Worm (Caenorhabditis elegans) whole organism, young adult: ENCODE results near the gene acc-3.

Source experiments
- F39B2.1 ChIP-seq: fragments of 200-800 bp; sonication (Bioruptor generic); IDR thresholded peaks from 2 replicates; pipeline ENCODE4 v1.3.6; 2022; ENCODE audit warnings: missing genetic modification reagents, missing genetic modification characterization, missing compliant biosample characterization
- Y56A3A.18 ChIP-seq: fragments of 200-800 bp; sonication (Bioruptor generic); IDR thresholded peaks from 2 replicates; pipeline ENCODE4 v1.3.6; 2022; ENCODE audit warnings: missing genetic modification reagents, missing genetic modification characterization, missing compliant biosample characterization
- aptf-2 ChIP-seq: fragments of 200-800 bp; sonication (Bioruptor generic); conservative IDR thresholded peaks from 2 replicates; pipeline ENCODE4 v1.3.6; 2022; ENCODE audit warnings: missing genetic modification reagents, missing genetic modification characterization, missing compliant biosample characterization
- aptf-3 ChIP-seq: fragments of 200-800 bp; sonication (Bioruptor generic); IDR thresholded peaks from 2 replicates; pipeline ENCODE4 v1.3.6; 2022; ENCODE audit warnings: missing genetic modification characterization, missing compliant biosample characterization
- attf-6 ChIP-seq: fragments of 200-800 bp; sonication (Bioruptor generic); IDR thresholded peaks from 2 replicates; pipeline ENCODE4 v1.3.6; 2022; ENCODE audit warnings: missing genetic modification reagents, missing genetic modification characterization, missing compliant biosample characterization
- bed-1 ChIP-seq: fragments of 200-800 bp; sonication (Bioruptor generic); IDR thresholded peaks from 2 replicates; pipeline ENCODE4 v1.3.6; 2022; ENCODE audit warnings: missing genetic modification reagents, missing genetic modification characterization, missing compliant biosample characterization
- ccch-3 ChIP-seq: fragments of 200-800 bp; sonication (Bioruptor generic); optimal IDR thresholded peaks from 2 replicates; lab custom pipeline; 2018; ENCODE audit warnings: mild to moderate bottlenecking, missing genetic modification characterization, missing compliant biosample characterization
- die-1 ChIP-seq: sonication (generic microtip); optimal IDR thresholded peaks from 2 replicates; lab custom pipeline; 2016; ENCODE audit warnings: missing genotype, mild to moderate bottlenecking, missing genetic modification characterization, missing compliant biosample characterization
- egl-44 ChIP-seq: fragments of 200-800 bp; sonication (Bioruptor generic); IDR thresholded peaks from 2 replicates; pipeline ENCODE4 v1.3.6; 2022; ENCODE audit warnings: missing genetic modification reagents, missing genetic modification characterization, missing compliant biosample characterization
- ekl-4 ChIP-seq: fragments of 200-800 bp; sonication (Bioruptor generic); IDR thresholded peaks from 2 replicates; pipeline ENCODE4 v1.3.6; 2022; ENCODE audit warnings: missing genetic modification reagents, missing genetic modification characterization, missing compliant biosample characterization
- ets-4 ChIP-seq: fragments of 200-800 bp; sonication (Bioruptor generic); optimal IDR thresholded peaks from 2 replicates; lab custom pipeline; 2018; ENCODE audit warnings: mild to moderate bottlenecking, missing genetic modification characterization, missing compliant biosample characterization
- hlh-12 ChIP-seq: sonication (generic microtip); optimal IDR thresholded peaks from 2 replicates; lab custom pipeline; 2016; ENCODE audit warnings: missing genetic modification characterization, missing compliant biosample characterization
- hrde-1 ChIP-seq: sonication (generic microtip); optimal IDR thresholded peaks from 2 replicates; lab custom pipeline; 2016; ENCODE audit warnings: missing genetic modification characterization, mild to moderate bottlenecking, missing compliant biosample characterization, moderate library complexity, missing genotype, missing genetic modification reagents, borderline replicate concordance
- let-607 ChIP-seq, 2 experiments: fragments of 200-800 bp in 1 of 2; sonication (Bioruptor generic) in 1 of 2; sonication (generic microtip) in 1 of 2; optimal IDR thresholded peaks; 2 replicates each; lab custom pipeline; 2016 to 2018; ENCODE audit warnings: mild to moderate bottlenecking in 2 of 2, missing compliant biosample characterization in 2 of 2, missing genetic modification characterization in 2 of 2, moderate library complexity in 2 of 2, missing genotype in 1 of 2
- lin-40 ChIP-seq: sonication (generic microtip); optimal IDR thresholded peaks from 2 replicates; lab custom pipeline; 2016; ENCODE audit warnings: missing genetic modification characterization, mild to moderate bottlenecking, missing compliant biosample characterization, missing genotype, missing genetic modification reagents
- lir-1 ChIP-seq: fragments of 200-800 bp; sonication (Bioruptor generic); conservative IDR thresholded peaks from 2 replicates; pipeline ENCODE4 v1.3.6; 2022; ENCODE audit warnings: missing genetic modification reagents, missing genetic modification characterization, missing compliant biosample characterization
- lsy-27 ChIP-seq: sonication (generic microtip); optimal IDR thresholded peaks from 2 replicates; lab custom pipeline; 2017; ENCODE audit warnings: missing genetic modification characterization, mild to moderate bottlenecking, missing compliant biosample characterization, antibody characterized with exemption, missing genotype, borderline replicate concordance; ENCODE audit not compliant: insufficient read depth
- mcd-1 ChIP-seq: fragments of 200-800 bp; sonication (Bioruptor generic); IDR thresholded peaks from 2 replicates; pipeline ENCODE4 v1.3.6; 2022; ENCODE audit warnings: missing genetic modification reagents, missing genetic modification characterization, missing compliant biosample characterization
- mel-28 ChIP-seq: sonication (generic microtip); optimal IDR thresholded peaks from 2 replicates; lab custom pipeline; 2016; ENCODE audit warnings: borderline replicate concordance, mild to moderate bottlenecking, missing genetic modification characterization, missing compliant biosample characterization
- nfyb-1 ChIP-seq: fragments of 200-800 bp; sonication (Bioruptor generic); IDR thresholded peaks from 2 replicates; pipeline ENCODE4 v1.3.6; 2022; ENCODE audit warnings: missing genetic modification reagents, missing genetic modification characterization, missing compliant biosample characterization
- nhr-120 ChIP-seq: fragments of 200-800 bp; sonication (Bioruptor generic); IDR thresholded peaks from 2 replicates; pipeline ENCODE4 v1.3.6; 2022; ENCODE audit warnings: missing genetic modification characterization, missing compliant biosample characterization
- nhr-179 ChIP-seq: sonication (generic microtip); optimal IDR thresholded peaks from 2 replicates; lab custom pipeline; 2016; ENCODE audit warnings: mild to moderate bottlenecking, missing genetic modification characterization, missing compliant biosample characterization
- nhr-27 ChIP-seq: fragments of 200-800 bp; sonication (Bioruptor generic); optimal IDR thresholded peaks from 2 replicates; lab custom pipeline; 2018; ENCODE audit warnings: mild to moderate bottlenecking, missing genetic modification characterization, moderate library complexity, missing compliant biosample characterization
- pha-4 ChIP-seq: fragments of 150-350 bp; sonication (generic microtip); optimal IDR thresholded peaks from 2 replicates; lab custom pipeline; 2014; ENCODE audit warnings: missing biosample characterization, missing genetic modification reagents, missing genetic modification characterization
- rcor-1 ChIP-seq: fragments of 200-800 bp; sonication (Bioruptor generic); IDR thresholded peaks from 2 replicates; pipeline ENCODE4 v1.3.6; 2022; ENCODE audit warnings: missing genetic modification reagents, missing genetic modification characterization, missing compliant biosample characterization
- repo-1 ChIP-seq: sonication (generic microtip); optimal IDR thresholded peaks from 2 replicates; lab custom pipeline; 2017; ENCODE audit warnings: mild to moderate bottlenecking, missing genetic modification characterization, missing compliant biosample characterization
- sdz-38 ChIP-seq: sonication (generic microtip); optimal IDR thresholded peaks from 2 replicates; lab custom pipeline; 2016; ENCODE audit warnings: missing genotype, missing genetic modification characterization, missing compliant biosample characterization
- snpc-1.1 ChIP-seq: sonication (generic microtip); optimal IDR thresholded peaks from 2 replicates; lab custom pipeline; 2017; ENCODE audit warnings: missing genetic modification characterization, mild to moderate bottlenecking, missing compliant biosample characterization, antibody characterized with exemption, moderate library complexity, missing genotype, missing genetic modification reagents; ENCODE audit not compliant: insufficient read depth
- snpc-1.3 ChIP-seq: sonication (generic microtip); optimal IDR thresholded peaks from 2 replicates; lab custom pipeline; 2017; ENCODE audit warnings: missing genetic modification characterization, mild to moderate bottlenecking, missing compliant biosample characterization, antibody characterized with exemption, moderate library complexity, missing genotype, missing genetic modification reagents; ENCODE audit not compliant: insufficient read depth
- snpc-3.4 ChIP-seq: sonication (generic microtip); optimal IDR thresholded peaks from 2 replicates; lab custom pipeline; 2017; ENCODE audit warnings: missing genetic modification characterization, mild to moderate bottlenecking, missing compliant biosample characterization, antibody characterized with exemption, moderate library complexity, missing genotype, missing genetic modification reagents
- tlf-1 ChIP-seq: fragments of 200-800 bp; sonication (Bioruptor generic); optimal IDR thresholded peaks from 2 replicates; lab custom pipeline; 2018; ENCODE audit warnings: mild to moderate bottlenecking, missing genetic modification characterization, missing compliant biosample characterization
- zfh-2 ChIP-seq: fragments of 200-800 bp; sonication (Bioruptor generic); conservative IDR thresholded peaks from 2 replicates; pipeline ENCODE4 v1.3.6; 2022; ENCODE audit warnings: missing genetic modification reagents, missing genetic modification characterization, missing compliant biosample characterization
- ztf-22 ChIP-seq: fragments of 200-800 bp; sonication (Bioruptor generic); optimal IDR thresholded peaks from 2 replicates; lab custom pipeline; 2018; ENCODE audit warnings: mild to moderate bottlenecking, missing genetic modification characterization, moderate library complexity, missing compliant biosample characterization

Gene acc-3

DNA sequence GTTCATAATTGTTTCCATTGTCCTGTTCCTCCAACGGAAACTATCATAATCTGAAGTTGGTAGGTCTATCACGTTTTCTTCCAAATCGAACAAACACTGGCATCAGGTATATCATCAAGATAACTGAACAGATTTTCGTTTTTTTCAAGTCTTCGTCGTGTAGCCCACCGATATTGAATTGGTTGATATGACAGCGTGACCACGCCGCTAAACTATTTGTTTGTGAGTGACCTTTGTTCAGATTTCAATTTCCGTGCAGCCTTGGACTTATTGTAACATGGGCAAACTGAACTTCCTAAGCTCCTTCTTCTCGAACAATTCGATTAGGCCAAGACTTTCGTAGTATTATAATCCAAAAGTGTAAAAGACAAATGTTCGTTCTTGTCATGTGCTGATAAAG lies 41.7 kb downstream of the acc-3 start:
- TF ChIP-seq mcd-1, result no peak
- TF ChIP-seq die-1 (tag; lab: Kevin White, UChicago), result no peak
- TF ChIP-seq attf-6, result no peak
- TF ChIP-seq F39B2.1 (GFP tag; lab: Robert Waterston, UW), result no peak
- TF ChIP-seq ekl-4 (GFP tag; lab: Robert Waterston, UW), result no peak
- TF ChIP-seq egl-44 (GFP tag; lab: Robert Waterston, UW), result no peak
- no peak for TF ChIP-seq ccch-3
- no peak for TF ChIP-seq ztf-22 (GFP tag; lab: Kevin White, UChicago)
- no peak for TF ChIP-seq nhr-120 (GFP tag; lab: Robert Waterston, UW)
- no peak for TF ChIP-seq aptf-3 (GFP tag; lab: Robert Waterston, UW)
- TF ChIP-seq ets-4, result no peak
- TF ChIP-seq aptf-2 (GFP tag; lab: Robert Waterston, UW), result no peak
- TF ChIP-seq snpc-3.4 (tag; lab: Kevin White, UChicago), result no peak
- TF ChIP-seq zfh-2 (GFP tag; lab: Robert Waterston, UW), result no peak
- TF ChIP-seq snpc-1.3 (tag; lab: Kevin White, UChicago), result no peak

DNA sequence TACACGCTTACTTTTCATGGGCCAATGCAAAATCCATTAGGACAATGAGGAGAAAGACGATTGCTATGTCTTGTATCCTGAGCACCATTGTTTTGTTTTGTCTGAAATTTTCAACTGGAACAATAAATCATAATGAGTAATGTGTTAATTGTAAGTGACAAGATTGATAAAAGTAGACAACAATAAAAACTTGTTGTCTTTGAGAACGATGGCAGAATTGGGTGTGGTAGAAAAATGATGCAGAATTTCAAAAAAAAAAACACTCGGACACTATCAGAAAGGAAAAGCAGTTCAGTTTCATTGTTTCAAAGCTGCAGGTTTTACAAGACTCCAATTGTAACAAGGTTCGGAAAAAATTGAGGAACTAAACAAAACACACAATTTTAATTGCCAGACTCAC lies 44.7 kb downstream of the acc-3 start, which contains the start of gene K02G10.15:
Gene K02G10.15 (minus strand): TSS at position 101 of the 400 bp plus-strand sequence.
- TF ChIP-seq lir-1 (no peak), nhr-27 (tag; lab: Kevin White, UChicago) (no peak), snpc-1.1 (tag; lab: Kevin White, UChicago) (no peak), bed-1 (GFP tag; lab: Robert Waterston, UW) (no peak), mel-28 (no peak), mcd-1 (no peak), lin-40 (no peak), pha-4 (tag; lab: Kevin White, UChicago) (no peak), nhr-179 (no peak), aptf-2 (GFP tag; lab: Robert Waterston, UW) (no peak), hrde-1 (no peak), rcor-1 (GFP tag; lab: Robert Waterston, UW) (no peak), Y56A3A.18 (GFP tag; lab: Robert Waterston, UW) (no peak), ets-4 (no peak), lsy-27 (tag; lab: Kevin White, UChicago) (no peak), tlf-1 (no peak), aptf-3 (GFP tag; lab: Robert Waterston, UW) (no peak), sdz-38 (tag; lab: Kevin White, UChicago) (no peak)

DNA sequence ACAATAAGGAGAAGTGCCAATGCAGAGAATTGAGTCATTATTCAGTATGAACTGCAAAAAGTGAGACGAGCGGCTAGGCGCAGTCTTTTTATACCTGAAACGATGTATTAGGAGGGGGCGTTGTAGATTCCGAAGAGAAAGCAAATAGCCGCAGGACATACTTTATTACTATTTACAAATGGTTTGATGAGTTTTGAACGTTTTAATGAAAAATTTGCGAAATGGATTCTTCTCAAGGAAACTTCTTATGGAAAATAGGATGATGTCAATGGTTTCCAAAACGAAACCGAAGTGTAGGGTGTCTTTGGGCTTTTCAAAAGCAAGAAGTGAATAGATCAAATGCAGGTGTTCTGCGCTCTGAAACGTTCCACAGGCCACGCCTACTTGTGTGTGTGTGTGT lies 49.3 kb downstream of the acc-3 start, which contains the start of gene flp-11:
Gene flp-11 (minus strand): TSS at position 101 of the 400 bp plus-strand sequence.
- TF ChIP-seq repo-1 (tag; lab: Kevin White, UChicago) (no peak), hlh-12 (tag; lab: Kevin White, UChicago) (no peak)

DNA sequence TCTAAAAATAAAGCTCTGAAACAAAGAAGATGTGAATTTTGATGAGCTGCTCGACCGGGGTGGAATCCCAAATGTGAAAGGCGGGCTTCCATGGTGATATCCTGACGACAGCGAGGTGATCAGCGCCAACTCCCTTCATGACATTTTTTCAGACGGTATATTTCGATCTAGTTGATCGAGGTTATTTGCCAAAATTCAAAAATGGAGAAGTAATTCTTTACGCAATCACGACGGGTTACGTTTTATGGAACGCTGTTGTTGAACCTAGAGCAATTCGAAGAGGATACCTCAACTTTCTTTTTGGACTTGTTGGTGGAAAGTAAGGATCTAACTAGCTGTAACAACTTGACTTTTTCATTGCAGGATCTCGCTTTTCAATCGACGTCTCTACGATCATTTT lies 50.6 kb downstream of the acc-3 start:
- TF ChIP-seq let-607 (tag; optimal IDR thresholded peaks at IDR 0.05; lab: Kevin White, UChicago) (no peak), nhr-120 (GFP tag; lab: Robert Waterston, UW) (no peak), nfyb-1 (GFP tag; lab: Robert Waterston, UW) (0 out of 2 replicates have a peak, but pooled peaks have one; percentile 22)
